Worm (Caenorhabditis elegans) whole organism, L1 larva: Measurements from ENCODE around the gene dhs-15.

ENCODE experiments used
- C34B4.2 ChIP-seq: sonication (generic microtip); optimal IDR thresholded peaks from 2 replicates; lab custom pipeline; 2017; ENCODE audit warnings: mild to moderate bottlenecking, missing genetic modification characterization, missing compliant biosample characterization
- ceh-63 ChIP-seq: fragments of 200-800 bp; sonication (Bioruptor generic); optimal IDR thresholded peaks from 2 replicates; lab custom pipeline; 2018; ENCODE audit warnings: mild to moderate bottlenecking, missing genetic modification characterization, missing compliant biosample characterization
- ces-1 ChIP-seq: fragments of 150-350 bp; optimal IDR thresholded peaks from 2 replicates; lab custom pipeline; 2014; ENCODE audit warnings: missing biosample characterization, missing genetic modification reagents, missing genetic modification characterization
- dsc-1 ChIP-seq: sonication (generic microtip); optimal IDR thresholded peaks from 2 replicates; lab custom pipeline; 2016; ENCODE audit warnings: mild to moderate bottlenecking, missing genetic modification characterization, missing compliant biosample characterization
- efl-1 ChIP-seq, 4 experiments: fragments of 150-350 bp; optimal IDR thresholded peaks in 3 of 4; peaks in 1 of 4; 1 replicate in 1 of 4; 2 replicates in 3 of 4; lab custom pipeline; 2014; ENCODE audit warnings: missing biosample characterization in 2 of 4, missing genetic modification characterization in 2 of 4, missing genetic modification reagents in 2 of 4
- efl-3 ChIP-seq: fragments of 200-800 bp; sonication (Bioruptor generic); optimal IDR thresholded peaks from 2 replicates; lab custom pipeline; 2018; ENCODE audit warnings: mild to moderate bottlenecking, missing genetic modification characterization, missing compliant biosample characterization
- egl-27 ChIP-seq, 2 experiments: fragments of 150-350 bp in 1 of 2; sonication (generic microtip); optimal IDR thresholded peaks; 3 replicates each; lab custom pipeline; 2017 to 2018; ENCODE audit warnings: missing biosample characterization in 2 of 2, missing genetic modification characterization in 2 of 2, missing genetic modification reagents in 2 of 2
- ets-5 ChIP-seq: fragments of 200-800 bp; sonication (Bioruptor generic); IDR thresholded peaks from 2 replicates; pipeline ENCODE4 v1.3.6; 2022; ENCODE audit warnings: missing genetic modification characterization, missing compliant biosample characterization
- fkh-10 ChIP-seq: sonication (generic microtip); optimal IDR thresholded peaks from 2 replicates; lab custom pipeline; 2017; ENCODE audit warnings: missing biosample characterization, missing genetic modification reagents, missing genetic modification characterization
- fkh-4 ChIP-seq: sonication (generic microtip); optimal IDR thresholded peaks from 2 replicates; lab custom pipeline; 2016; ENCODE audit warnings: missing compliant biosample characterization, missing genetic modification characterization, borderline replicate concordance
- fkh-8 ChIP-seq: sonication (generic microtip); optimal IDR thresholded peaks from 2 replicates; lab custom pipeline; 2016; ENCODE audit warnings: mild to moderate bottlenecking, missing genetic modification characterization, missing compliant biosample characterization
- hlh-4 ChIP-seq: sonication (generic microtip); optimal IDR thresholded peaks from 2 replicates; lab custom pipeline; 2016; ENCODE audit warnings: mild to moderate bottlenecking, missing genetic modification characterization, missing compliant biosample characterization
- irx-1 ChIP-seq: sonication (generic microtip); optimal IDR thresholded peaks from 2 replicates; lab custom pipeline; 2016; ENCODE audit warnings: missing genetic modification characterization, missing compliant biosample characterization
- isw-1 ChIP-seq: fragments of 200-800 bp; sonication (Bioruptor generic); IDR thresholded peaks from 2 replicates; pipeline ENCODE4 v1.3.6; 2022; ENCODE audit warnings: missing genetic modification characterization, missing compliant biosample characterization
- lin-14 ChIP-seq: fragments of 200-800 bp; sonication (Bioruptor generic); optimal IDR thresholded peaks from 2 replicates; lab custom pipeline; 2018; ENCODE audit warnings: mild to moderate bottlenecking, missing genetic modification characterization, moderate library complexity, missing compliant biosample characterization
- lin-15B ChIP-seq: fragments of 150-350 bp; sonication (generic microtip); optimal IDR thresholded peaks from 3 replicates; lab custom pipeline; 2014; ENCODE audit warnings: missing biosample characterization, missing genetic modification characterization
- lin-35 ChIP-seq, 2 experiments: fragments of 150-350 bp; optimal IDR thresholded peaks; 2 replicates each; lab custom pipeline; 2014; ENCODE audit warnings: missing biosample characterization in 2 of 2, missing genetic modification characterization in 2 of 2, missing genetic modification reagents in 2 of 2
- lin-39 ChIP-seq: fragments of 150-350 bp; optimal IDR thresholded peaks from 2 replicates; lab custom pipeline; 2014; ENCODE audit warnings: missing biosample characterization, missing genetic modification reagents, missing genetic modification characterization
- nhr-19 ChIP-seq: fragments of 200-800 bp; sonication (Bioruptor generic); conservative IDR thresholded peaks from 2 replicates; pipeline ENCODE4 v1.3.6; 2022; ENCODE audit warnings: missing genetic modification characterization, missing compliant biosample characterization
- nhr-237 ChIP-seq: fragments of 150-350 bp; optimal IDR thresholded peaks from 2 replicates; lab custom pipeline; 2014; ENCODE audit warnings: missing biosample characterization, missing genetic modification characterization
- nhr-71 ChIP-seq: sonication (generic microtip); optimal IDR thresholded peaks from 2 replicates; lab custom pipeline; 2016; ENCODE audit warnings: mild to moderate bottlenecking, missing genetic modification characterization, moderate library complexity, missing compliant biosample characterization
- nhr-77 ChIP-seq: fragments of 150-350 bp; optimal IDR thresholded peaks from 2 replicates; lab custom pipeline; 2014; ENCODE audit warnings: missing biosample characterization, missing genetic modification characterization
- nhr-85 ChIP-seq: sonication (generic microtip); peaks from one replicate; lab custom pipeline; 2016; ENCODE audit warnings: missing genetic modification characterization, inconsistent platforms, missing compliant biosample characterization
- nhr-90 ChIP-seq: sonication (generic microtip); optimal IDR thresholded peaks from 2 replicates; lab custom pipeline; 2016; ENCODE audit warnings: mild to moderate bottlenecking, missing genetic modification characterization, missing compliant biosample characterization; ENCODE audit not compliant: poor library complexity
- pag-3 ChIP-seq: sonication (generic microtip); optimal IDR thresholded peaks from 2 replicates; lab custom pipeline; 2017; ENCODE audit warnings: missing genetic modification characterization, mild to moderate bottlenecking, missing compliant biosample characterization, antibody characterized with exemption, borderline replicate concordance; ENCODE audit not compliant: insufficient read depth
- rnt-1 ChIP-seq: sonication (generic microtip); optimal IDR thresholded peaks from 2 replicates; lab custom pipeline; 2016; ENCODE audit warnings: mild to moderate bottlenecking, missing genetic modification characterization, moderate library complexity, missing compliant biosample characterization
- skn-1 ChIP-seq: fragments of 150-350 bp; optimal IDR thresholded peaks from 2 replicates; lab custom pipeline; 2014; ENCODE audit warnings: missing biosample characterization, missing genetic modification characterization
- snpc-4 ChIP-seq: fragments of 150-350 bp; optimal IDR thresholded peaks from 2 replicates; lab custom pipeline; 2014; ENCODE audit warnings: missing biosample characterization, missing genetic modification characterization
- snu-23 ChIP-seq: sonication (generic microtip); optimal IDR thresholded peaks from 2 replicates; lab custom pipeline; 2016; ENCODE audit warnings: missing genetic modification characterization, missing compliant biosample characterization
- sox-4 ChIP-seq: sonication (generic microtip); optimal IDR thresholded peaks from 2 replicates; lab custom pipeline; 2016; ENCODE audit warnings: missing genetic modification characterization, missing compliant biosample characterization
- swsn-7 ChIP-seq: sonication (generic microtip); optimal IDR thresholded peaks from 2 replicates; lab custom pipeline; 2016; ENCODE audit warnings: missing genetic modification characterization, missing compliant biosample characterization
- unc-130 ChIP-seq: fragments of 150-350 bp; optimal IDR thresholded peaks from 2 replicates; lab custom pipeline; 2017; ENCODE audit warnings: missing biosample characterization, missing genetic modification characterization, inconsistent platforms
- unc-86 ChIP-seq: sonication (generic microtip); optimal IDR thresholded peaks from 2 replicates; lab custom pipeline; 2016; ENCODE audit warnings: missing genetic modification characterization, missing compliant biosample characterization
- vab-15 ChIP-seq: sonication (generic microtip); optimal IDR thresholded peaks from 2 replicates; lab custom pipeline; 2017; ENCODE audit warnings: missing genotype, mild to moderate bottlenecking, missing genetic modification characterization, missing compliant biosample characterization
- zag-1 ChIP-seq: fragments of 150-350 bp; optimal IDR thresholded peaks from 2 replicates; lab custom pipeline; 2014; ENCODE audit warnings: missing biosample characterization, missing genetic modification characterization
- zip-4 ChIP-seq: fragments of 200-800 bp; sonication (Bioruptor generic); optimal IDR thresholded peaks from 2 replicates; lab custom pipeline; 2018; ENCODE audit warnings: mild to moderate bottlenecking, missing genetic modification characterization, moderate library complexity, missing compliant biosample characterization
- ztf-11 ChIP-seq, 2 experiments: sonication (generic microtip); optimal IDR thresholded peaks; 2 replicates each; lab custom pipeline; 2016 to 2017; ENCODE audit warnings: missing genetic modification characterization in 2 of 2, missing biosample characterization in 1 of 2, missing compliant biosample characterization in 1 of 2

The dhs-15 gene

DNA sequence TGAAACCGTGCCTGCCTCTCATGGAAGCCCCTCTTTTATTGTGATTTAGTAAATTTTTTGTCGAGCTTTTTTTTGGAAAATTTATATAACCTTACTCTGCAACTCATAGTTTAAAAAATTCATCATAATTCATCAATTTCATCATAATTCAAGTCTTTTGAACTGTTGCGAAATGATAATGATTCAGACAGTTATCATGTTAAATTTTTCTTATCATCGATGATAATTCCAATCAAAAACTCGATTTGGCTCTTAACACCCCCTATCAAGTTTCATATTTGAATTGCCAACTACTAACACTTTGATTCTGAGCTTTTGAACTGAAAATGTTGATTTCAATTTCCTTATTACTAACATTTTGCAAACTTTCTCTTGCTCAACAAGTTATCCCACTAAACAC, 40.5 kb upstream of the dhs-15 start, which contains the start of gene F54E2.1 (continued):
- TF ChIP-seq zip-4 (GFP tag; lab: Kevin White, UChicago) (no peak), rnt-1 (tag; lab: Kevin White, UChicago) (no peak), ets-5 (GFP tag; lab: Robert Waterston, UW) (no peak), lin-15B (tag; lab: Kevin White, UChicago) (no peak)

DNA sequence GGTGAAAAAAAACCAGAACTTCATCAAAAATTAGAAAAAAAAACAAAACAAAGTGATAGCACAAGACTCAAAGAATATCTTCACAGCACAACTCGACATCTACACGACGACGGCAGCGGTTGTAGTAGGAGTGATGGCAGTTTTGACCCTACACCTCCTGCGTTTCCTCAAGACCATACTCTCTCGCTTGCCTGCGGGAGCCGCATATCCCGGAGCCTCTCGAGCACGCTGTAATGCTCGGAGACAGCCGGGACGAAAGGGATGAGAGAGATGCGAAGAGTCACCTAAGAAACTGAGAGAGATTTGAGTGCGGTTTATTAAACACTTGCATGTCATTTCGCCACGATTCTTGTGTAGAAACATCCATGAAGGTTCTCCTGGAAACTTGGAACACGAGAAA, 39.8 kb upstream of the dhs-15 start:
- TF ChIP-seq lin-39 (no peak), ceh-63 (no peak), ces-1 (GFP tag; lab: Kevin White, UChicago) (no peak), nhr-19 (GFP tag; lab: Robert Waterston, UW) (0 out of 2 replicates have a peak, but pooled peaks have one; percentile 5), efl-3 (GFP tag; lab: Kevin White, UChicago) (no peak), C34B4.2 (tag; lab: Kevin White, UChicago) (no peak), nhr-71 (tag; lab: Kevin White, UChicago) (peak; percentile 34), dsc-1 (tag; lab: Kevin White, UChicago) (peak; percentile 26), ztf-11 (tag; optimal IDR thresholded peaks at IDR 0.05; lab: Kevin White, UChicago) (no peak), unc-86 (no peak), nhr-90 (tag; lab: Kevin White, UChicago) (no peak), rnt-1 (tag; lab: Kevin White, UChicago) (peak; percentile 58), lin-14 (GFP tag; lab: Kevin White, UChicago) (peak; percentile 54), pag-3 (tag; lab: Kevin White, UChicago) (peak; percentile 81), hlh-4 (tag; lab: Kevin White, UChicago) (no peak), nhr-77 (no peak), sox-4 (tag; lab: Kevin White, UChicago) (no peak), isw-1 (no peak)

DNA sequence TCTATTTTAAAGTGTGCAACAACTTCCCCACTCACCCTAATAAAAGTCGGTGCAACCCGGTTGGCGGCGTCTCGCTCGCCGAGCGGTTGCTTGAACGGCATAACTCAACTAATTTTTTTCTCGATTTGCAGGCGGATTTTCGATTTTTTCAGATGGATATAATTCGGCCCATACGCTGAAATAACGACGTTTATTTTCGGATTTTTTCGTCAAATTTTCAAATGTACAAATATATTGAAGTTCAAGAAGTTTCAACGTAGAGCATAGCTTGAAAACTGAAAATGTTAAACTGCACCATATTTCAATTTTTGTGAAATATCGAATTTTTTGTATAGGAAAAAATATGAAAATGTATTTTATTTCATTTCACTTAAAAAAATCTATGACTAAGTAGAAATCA, 38.1 kb upstream of the dhs-15 start, which contains the start of gene ketn-1:
Gene ketn-1 (minus strand): TSS at position 101 of the 400 bp plus-strand sequence.
- TF ChIP-seq egl-27 (tag; optimal IDR thresholded peaks at IDR 0.05; lab: Kevin White, UChicago) (no peak), nhr-77 (no peak), irx-1 (no peak), zag-1 (no peak), vab-15 (tag; lab: Kevin White, UChicago) (no peak)

DNA sequence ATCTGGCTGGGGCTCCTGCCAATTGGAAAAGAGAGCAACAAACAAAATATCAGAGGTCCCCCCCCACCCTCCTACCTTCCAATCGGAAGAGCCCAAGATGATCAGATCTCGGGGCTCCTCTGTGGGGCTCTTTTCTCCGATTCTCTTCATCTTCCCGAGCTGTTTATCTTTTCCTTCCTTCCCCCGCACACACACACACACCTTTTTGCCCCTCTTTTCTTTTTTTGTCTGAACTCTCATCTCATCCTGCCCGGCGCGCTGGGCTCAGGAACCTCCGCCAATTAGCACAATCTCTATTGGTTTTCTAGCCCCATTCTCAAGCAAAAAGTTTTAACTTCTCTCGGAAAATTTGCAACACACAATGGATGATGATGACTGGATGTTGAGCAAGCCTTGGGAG, 33.6 kb upstream of the dhs-15 start:
- peak; percentile 71 for TF ChIP-seq lin-14 (GFP tag; lab: Kevin White, UChicago)
- TF ChIP-seq lin-35 (GFP tag; optimal IDR thresholded peaks at IDR 0.05; lab: Kevin White, UChicago): no peak
- no peak for TF ChIP-seq nhr-237
- TF ChIP-seq snu-23 (GFP tag; lab: Kevin White, UChicago): peak; percentile 4
- TF ChIP-seq unc-130 (tag; lab: Kevin White, UChicago): peak; percentile 27
- TF ChIP-seq rnt-1 (tag; lab: Kevin White, UChicago): peak; percentile 59
- no peak for TF ChIP-seq efl-1 (optimal IDR thresholded peaks at IDR 0.05; lab: Kevin White, UChicago)
- peak in 1 of 2 experiments; percentile 81 for TF ChIP-seq efl-1 (GFP tag; optimal IDR thresholded peaks at IDR 0.05 in 1 of 2; lab: Kevin White, UChicago)
- no peak for TF ChIP-seq fkh-8 (tag; lab: Kevin White, UChicago)
- TF ChIP-seq skn-1 (tag; lab: Kevin White, UChicago): no peak
- TF ChIP-seq nhr-19 (GFP tag; lab: Robert Waterston, UW): peak; percentile 11; the same call in 1 of the 2 replicates
- TF ChIP-seq nhr-85: no peak
- TF ChIP-seq C34B4.2 (tag; lab: Kevin White, UChicago): no peak
- TF ChIP-seq nhr-71 (tag; lab: Kevin White, UChicago): peak; percentile 20
- TF ChIP-seq swsn-7: no peak
- no peak for TF ChIP-seq fkh-10 (GFP tag; lab: Kevin White, UChicago)
- TF ChIP-seq fkh-4 (tag; lab: Kevin White, UChicago): no peak
- TF ChIP-seq snpc-4 (tag; lab: Kevin White, UChicago): no peak
